4 worm cellular contexts compared by ENCODE assay signal in genomic region chrII:10390250-10390821, ce11.
TF ChIP-seq lines count a peak whose summit lies in the region.

No protein-coding gene starts in this region.

TF ChIP-seq in whole organism, L1 larva, 84 proteins besides CTCF, POLR2A, EP300 and RAD21 (continued from another document and continues in another):
- TF ChIP-seq ces-1 (GFP tag; optimal IDR thresholded peaks at IDR 0.05; lab: Kevin White, UChicago) (no peak), unc-98 (GFP tag; IDR thresholded peaks at IDR 0.05; lab: Robert Waterston, UW) (no peak), lin-14 (GFP tag; optimal IDR thresholded peaks at IDR 0.05; lab: Kevin White, UChicago) (peak; percentile 87), nhr-12 (tag; optimal IDR thresholded peaks at IDR 0.05; lab: Kevin White, UChicago) (no peak), egl-27 (tag; optimal IDR thresholded peaks at IDR 0.05; lab: Kevin White, UChicago) (no peak), hlh-17 (GFP tag; optimal IDR thresholded peaks at IDR 0.05; lab: Kevin White, UChicago; ENCODE audit: borderline replicate concordance) (no peak), ceh-90 (tag; optimal IDR thresholded peaks at IDR 0.05; lab: Kevin White, UChicago) (no peak), dpl-1 (GFP tag; optimal IDR thresholded peaks at IDR 0.05; lab: Kevin White, UChicago) (peak in 1 of 3 experiments; percentile 19), lin-13 (GFP tag; optimal IDR thresholded peaks at IDR 0.05; lab: Kevin White, UChicago) (no peak), tlp-1 (tag; optimal IDR thresholded peaks at IDR 0.05; lab: Kevin White, UChicago) (no peak), nhr-11 (tag; optimal IDR thresholded peaks at IDR 0.05; lab: Kevin White, UChicago) (no peak), rnt-1 (tag; optimal IDR thresholded peaks at IDR 0.05; lab: Kevin White, UChicago) (peak; percentile 59), sptf-1 (tag; optimal IDR thresholded peaks at IDR 0.05; lab: Kevin White, UChicago) (no peak), fkh-10 (GFP tag; optimal IDR thresholded peaks at IDR 0.05; lab: Kevin White, UChicago) (no peak), nhr-28 (tag; optimal IDR thresholded peaks at IDR 0.05; lab: Kevin White, UChicago) (no peak), ceh-8 (GFP tag; optimal IDR thresholded peaks at IDR 0.05; lab: Kevin White, UChicago) (no peak), aly-2 (tag; optimal IDR thresholded peaks at IDR 0.05; lab: Kevin White, UChicago) (no peak), nhr-77 (tag; optimal IDR thresholded peaks at IDR 0.05; lab: Kevin White, UChicago) (no peak), ztf-11 (tag; optimal IDR thresholded peaks at IDR 0.05; lab: Kevin White, UChicago) (no peak), C34B4.2 (tag; optimal IDR thresholded peaks at IDR 0.05; lab: Kevin White, UChicago) (no peak), pag-3 (tag; optimal IDR thresholded peaks at IDR 0.05; lab: Kevin White, UChicago; ENCODE audit: borderline replicate concordance, insufficient read depth) (peak; percentile 30), unc-30 (tag; optimal IDR thresholded peaks at IDR 0.05; lab: Kevin White, UChicago) (no peak), alr-1 (tag; optimal IDR thresholded peaks at IDR 0.05; lab: Kevin White, UChicago; ENCODE audit: borderline replicate concordance) (no peak), lsy-2 (tag; optimal IDR thresholded peaks at IDR 0.05; lab: Kevin White, UChicago) (peak; percentile 52 to 60), xbp-1 (tag; optimal IDR thresholded peaks at IDR 0.05; lab: Kevin White, UChicago) (no peak), elt-2 (tag; optimal IDR thresholded peaks at IDR 0.05; lab: Kevin White, UChicago) (no peak), pax-3 (tag; optimal IDR thresholded peaks at IDR 0.05; lab: Kevin White, UChicago) (peak; percentile 4), swsn-7 (tag; optimal IDR thresholded peaks at IDR 0.05; lab: Kevin White, UChicago) (no peak), efl-3 (GFP tag; optimal IDR thresholded peaks at IDR 0.05; lab: Kevin White, UChicago) (no peak), C16A3.4 (tag; optimal IDR thresholded peaks at IDR 0.05; lab: Kevin White, UChicago) (no peak), vab-15 (tag; optimal IDR thresholded peaks at IDR 0.05; lab: Kevin White, UChicago) (no peak), unc-130 (tag; optimal IDR thresholded peaks at IDR 0.05; lab: Kevin White, UChicago) (peak; percentile 68), egl-13 (tag; optimal IDR thresholded peaks at IDR 0.05; lab: Kevin White, UChicago) (no peak), nhr-47 (tag; optimal IDR thresholded peaks at IDR 0.05; lab: Kevin White, UChicago) (peak; percentile 32)

TF ChIP-seq in whole organism, L2 larva, 48 proteins besides CTCF, POLR2A, EP300 and RAD21 (continued from another document):
- no peak for TF ChIP-seq snpc-4 (tag; optimal IDR thresholded peaks at IDR 0.05; lab: Kevin White, UChicago)
- no peak for TF ChIP-seq unc-55 (GFP tag; optimal IDR thresholded peaks at IDR 0.05; lab: Kevin White, UChicago)
- TF ChIP-seq nhr-21 (tag; optimal IDR thresholded peaks at IDR 0.05; lab: Kevin White, UChicago): peak; percentile 84
- TF ChIP-seq ZK546.5 (tag; optimal IDR thresholded peaks at IDR 0.05; lab: Kevin White, UChicago): no peak
- peak; percentile 2 for TF ChIP-seq nhr-10 (tag; optimal IDR thresholded peaks at IDR 0.05; lab: Kevin White, UChicago)
- no peak for TF ChIP-seq elt-3 (tag; optimal IDR thresholded peaks at IDR 0.05; lab: Kevin White, UChicago)
- no peak for TF ChIP-seq ama-1 (optimal IDR thresholded peaks at IDR 0.05; lab: Kevin White, UChicago)
- no peak for TF ChIP-seq unc-39 (tag; optimal IDR thresholded peaks at IDR 0.05; lab: Kevin White, UChicago)
- TF ChIP-seq nhr-6 (tag; optimal IDR thresholded peaks at IDR 0.05; lab: Kevin White, UChicago): peak; percentile 35
- no peak for TF ChIP-seq skn-1 (tag; optimal IDR thresholded peaks at IDR 0.05; lab: Kevin White, UChicago)
- TF ChIP-seq mbf-1 (tag; optimal IDR thresholded peaks at IDR 0.05; lab: Kevin White, UChicago): no peak
- TF ChIP-seq egl-27 (tag; optimal IDR thresholded peaks at IDR 0.05; lab: Kevin White, UChicago): no peak
- TF ChIP-seq nhr-25 (tag; optimal IDR thresholded peaks at IDR 0.05; lab: Kevin White, UChicago): peak; percentile 83
- TF ChIP-seq sma-9 (GFP tag; optimal IDR thresholded peaks at IDR 0.05; lab: Kevin White, UChicago): peak; percentile 91
- no peak for TF ChIP-seq sma-9 (tag; optimal IDR thresholded peaks at IDR 0.05; lab: Kevin White, UChicago)
- TF ChIP-seq alr-1 (tag; optimal IDR thresholded peaks at IDR 0.05; lab: Kevin White, UChicago): no peak
- peak; percentile 51 for TF ChIP-seq F13H6.1 (tag; optimal IDR thresholded peaks at IDR 0.05; lab: Kevin White, UChicago)
- no peak for TF ChIP-seq nhr-237 (tag; optimal IDR thresholded peaks at IDR 0.05; lab: Kevin White, UChicago)
- TF ChIP-seq nhr-11 (tag; optimal IDR thresholded peaks at IDR 0.05; lab: Kevin White, UChicago): no peak
- TF ChIP-seq dmd-4 (tag; optimal IDR thresholded peaks at IDR 0.05; lab: Kevin White, UChicago): no peak
- TF ChIP-seq zag-1 (tag; optimal IDR thresholded peaks at IDR 0.05; lab: Kevin White, UChicago): no peak
- peak; percentile 90 for TF ChIP-seq nhr-129 (tag; optimal IDR thresholded peaks at IDR 0.05; lab: Kevin White, UChicago)
- TF ChIP-seq ceh-82 (tag; optimal IDR thresholded peaks at IDR 0.05; lab: Kevin White, UChicago): no peak
- TF ChIP-seq nhr-12 (tag; optimal IDR thresholded peaks at IDR 0.05; lab: Kevin White, UChicago): no peak
- TF ChIP-seq ztf-11 (tag; optimal IDR thresholded peaks at IDR 0.05; lab: Kevin White, UChicago): no peak
- TF ChIP-seq mdl-1 (tag; optimal IDR thresholded peaks at IDR 0.05; lab: Kevin White, UChicago): peak in 1 of 2 experiments; percentile 47
- no peak for TF ChIP-seq nhr-23 (tag; optimal IDR thresholded peaks at IDR 0.05; lab: Kevin White, UChicago)
- peak; percentile 17 for TF ChIP-seq sem-4 (tag; optimal IDR thresholded peaks at IDR 0.05; lab: Kevin White, UChicago)
- no peak for TF ChIP-seq mab-5 (tag; optimal IDR thresholded peaks at IDR 0.05; lab: Kevin White, UChicago)
- TF ChIP-seq aly-2 (tag; optimal IDR thresholded peaks at IDR 0.05; lab: Kevin White, UChicago): no peak
- no peak for TF ChIP-seq ztf-1 (GFP tag; conservative IDR thresholded peaks at IDR 0.05; lab: Robert Waterston, UW)
- peak; percentile 52 for TF ChIP-seq Y55F3AM.14 (GFP tag; optimal IDR thresholded peaks at IDR 0.05; lab: Kevin White, UChicago)
- no peak for TF ChIP-seq lin-39 (tag; optimal IDR thresholded peaks at IDR 0.05; lab: Kevin White, UChicago)

TF ChIP-seq in whole organism, L3 larva, 47 proteins besides CTCF, POLR2A, EP300 and RAD21 (continued from another document):
- TF ChIP-seq nfya-1 (tag; optimal IDR thresholded peaks at IDR 0.05; lab: Kevin White, UChicago; ENCODE audit: insufficient read depth): peak; percentile 56
- TF ChIP-seq skn-1 (tag; optimal IDR thresholded peaks at IDR 0.05; lab: Kevin White, UChicago): no peak
- TF ChIP-seq ceh-28 (tag; optimal IDR thresholded peaks at IDR 0.05; lab: Kevin White, UChicago): no peak
- peak; percentile 44 for TF ChIP-seq elt-2 (tag; optimal IDR thresholded peaks at IDR 0.05; lab: Kevin White, UChicago)
- TF ChIP-seq pha-4 (tag; optimal IDR thresholded peaks at IDR 0.05; lab: Kevin White, UChicago): peak; percentile 27
- peak; percentile 4 for TF ChIP-seq mdl-1 (tag; optimal IDR thresholded peaks at IDR 0.05; lab: Kevin White, UChicago)
- TF ChIP-seq R02D3.7 (tag; optimal IDR thresholded peaks at IDR 0.05; lab: Kevin White, UChicago): no peak
- peak; percentile 71 for TF ChIP-seq nhr-25 (tag; optimal IDR thresholded peaks at IDR 0.05; lab: Kevin White, UChicago)
- TF ChIP-seq unc-62 (GFP tag; optimal IDR thresholded peaks at IDR 0.05; lab: Kevin White, UChicago): no peak
- no peak for TF ChIP-seq egl-27 (tag; optimal IDR thresholded peaks at IDR 0.05; lab: Kevin White, UChicago)
- peak; percentile 58 for TF ChIP-seq jun-1 (tag; optimal IDR thresholded peaks at IDR 0.05; lab: Kevin White, UChicago)
- TF ChIP-seq snpc-4 (tag; optimal IDR thresholded peaks at IDR 0.05; lab: Kevin White, UChicago): no peak
- TF ChIP-seq mml-1 (tag; optimal IDR thresholded peaks at IDR 0.05; lab: Kevin White, UChicago): peak; percentile 28
- no peak for TF ChIP-seq lin-15B (tag; optimal IDR thresholded peaks at IDR 0.05; lab: Kevin White, UChicago)
- TF ChIP-seq nhr-76 (tag; optimal IDR thresholded peaks at IDR 0.05; lab: Kevin White, UChicago): no peak
- no peak for TF ChIP-seq sea-2 (GFP tag; optimal IDR thresholded peaks at IDR 0.05; lab: Kevin White, UChicago)
- no peak for TF ChIP-seq ceh-82 (tag; optimal IDR thresholded peaks at IDR 0.05; lab: Kevin White, UChicago)
- peak; percentile 61 for TF ChIP-seq pqm-1 (tag; optimal IDR thresholded peaks at IDR 0.05; lab: Kevin White, UChicago)
- TF ChIP-seq fos-1 (tag; optimal IDR thresholded peaks at IDR 0.05; lab: Kevin White, UChicago): no peak
- no peak for TF ChIP-seq egl-5 (tag; optimal IDR thresholded peaks at IDR 0.05; lab: Kevin White, UChicago)
- TF ChIP-seq ztf-4 (tag; optimal IDR thresholded peaks at IDR 0.05; lab: Kevin White, UChicago): no peak
- TF ChIP-seq nhr-237 (tag; optimal IDR thresholded peaks at IDR 0.05; lab: Kevin White, UChicago): no peak
- TF ChIP-seq unc-39 (tag; optimal IDR thresholded peaks at IDR 0.05; lab: Kevin White, UChicago): no peak
- no peak for TF ChIP-seq elt-1 (tag; optimal IDR thresholded peaks at IDR 0.05; lab: Kevin White, UChicago)
- TF ChIP-seq ama-1 (optimal IDR thresholded peaks at IDR 0.05; lab: Kevin White, UChicago): peak; percentile 28
- TF ChIP-seq eor-1 (tag; optimal IDR thresholded peaks at IDR 0.05; lab: Kevin White, UChicago): no peak
- no peak for TF ChIP-seq ceh-9 (tag; optimal IDR thresholded peaks at IDR 0.05; lab: Kevin White, UChicago)
- TF ChIP-seq lsy-12 (tag; optimal IDR thresholded peaks at IDR 0.05; lab: Kevin White, UChicago): no peak
- TF ChIP-seq elt-3 (tag; optimal IDR thresholded peaks at IDR 0.05; lab: Kevin White, UChicago): peak in 1 of 3 experiments; percentile 66
- TF ChIP-seq aly-2 (tag; optimal IDR thresholded peaks at IDR 0.05; lab: Kevin White, UChicago): no peak
TF ChIP-seq in whole organism, L3 larva: peak in this region for 15.

TF ChIP-seq in whole organism, L4 larva, 104 proteins besides CTCF, POLR2A, EP300 and RAD21 (continued from another document):
- TF ChIP-seq hlh-30 (tag; optimal IDR thresholded peaks at IDR 0.05; lab: Kevin White, UChicago; ENCODE audit: insufficient read depth) (peak; percentile 96), ztf-7 (tag; optimal IDR thresholded peaks at IDR 0.05; lab: Kevin White, UChicago) (no peak), mxl-2 (GFP tag; conservative IDR thresholded peaks at IDR 0.05; lab: Robert Waterston, UW) (0 out of 2 replicates have a peak, but pooled peaks have one; percentile 54), dmd-9 (GFP tag; IDR thresholded peaks at IDR 0.05; lab: Robert Waterston, UW) (no peak), F26F4.8 (GFP tag; conservative IDR thresholded peaks at IDR 0.05; lab: Robert Waterston, UW) (no peak), snpc-1.2 (GFP tag; IDR thresholded peaks at IDR 0.05; lab: Robert Waterston, UW) (no peak), daf-8 (GFP tag; IDR thresholded peaks at IDR 0.05; lab: Robert Waterston, UW) (no peak), dve-1 (tag; optimal IDR thresholded peaks at IDR 0.05; lab: Kevin White, UChicago; ENCODE audit: insufficient read depth) (peak; percentile 77), nhr-28 (tag; optimal IDR thresholded peaks at IDR 0.05; lab: Kevin White, UChicago) (peak; percentile 79), Y75B8A.6 (GFP tag; IDR thresholded peaks at IDR 0.05; lab: Robert Waterston, UW) (no peak), unc-62 (GFP tag; optimal IDR thresholded peaks at IDR 0.05 in 1 of 2; lab: Kevin White, UChicago) (peak in 1 of 2 experiments; percentile 97), unc-62 (tag; optimal IDR thresholded peaks at IDR 0.05; lab: Kevin White, UChicago) (no peak), lin-1 (GFP tag; IDR thresholded peaks at IDR 0.05; lab: Robert Waterston, UW) (peak; percentile 31; the same call in 1 of the 2 replicates), hif-1 (tag; optimal IDR thresholded peaks at IDR 0.05; lab: Kevin White, UChicago) (peak in 1 of 2 experiments; percentile 6), nhr-11 (tag; optimal IDR thresholded peaks at IDR 0.05; lab: Kevin White, UChicago) (peak; percentile 54), daf-16 (GFP tag; optimal IDR thresholded peaks at IDR 0.05; lab: Kevin White, UChicago) (peak in 1 of 2 experiments; percentile 52), daf-16 (tag; optimal IDR thresholded peaks at IDR 0.05; lab: Kevin White, UChicago) (peak; percentile 80), mxl-3 (GFP tag; optimal IDR thresholded peaks at IDR 0.05; lab: Kevin White, UChicago) (peak; percentile 93), nhr-237 (tag; optimal IDR thresholded peaks at IDR 0.05; lab: Kevin White, UChicago) (no peak), ZK546.5 (tag; optimal IDR thresholded peaks at IDR 0.05; lab: Kevin White, UChicago) (no peak), nhr-77 (tag; optimal IDR thresholded peaks at IDR 0.05; lab: Kevin White, UChicago) (peak; percentile 65), duxl-1 (tag; optimal IDR thresholded peaks at IDR 0.05; lab: Kevin White, UChicago; ENCODE audit: poor library complexity) (no peak), zfp-3 (GFP tag; conservative IDR thresholded peaks at IDR 0.05; lab: Robert Waterston, UW) (peak; percentile 18; the same call in 1 of the 2 replicates), D1046.2 (GFP tag; IDR thresholded peaks at IDR 0.05; lab: Robert Waterston, UW) (no peak), egl-27 (tag; optimal IDR thresholded peaks at IDR 0.05; lab: Kevin White, UChicago) (no peak), madf-9 (GFP tag; conservative IDR thresholded peaks at IDR 0.05; lab: Robert Waterston, UW) (0 out of 2 replicates have a peak, but pooled peaks have one; percentile 16), hlh-11 (tag; optimal IDR thresholded peaks at IDR 0.05; lab: Kevin White, UChicago) (peak; percentile 82), T26A8.4 (GFP tag; IDR thresholded peaks at IDR 0.05; lab: Robert Waterston, UW) (0 out of 2 replicates have a peak, but pooled peaks have one; percentile 8), nhr-25 (tag; optimal IDR thresholded peaks at IDR 0.05; lab: Kevin White, UChicago; ENCODE audit: borderline replicate concordance, insufficient read depth) (peak; percentile 39), ama-1 (optimal IDR thresholded peaks at IDR 0.05; lab: Kevin White, UChicago) (peak; percentile 16), F44E2.7 (GFP tag; IDR thresholded peaks at IDR 0.05; lab: Robert Waterston, UW) (no peak)
